Fruit fly (Drosophila melanogaster) whole organism, embryonic: ENCODE data around the gene Nse1.
A peak's percentile ranks its signal among the peaks of the same experiment; 100 is the strongest.

Source experiments
- CG11696 ChIP-seq: fragments of 200-800 bp; sonication (Bioruptor generic); IDR thresholded peaks from 2 replicates; pipeline ENCODE4 v1.3.6; 2022; ENCODE audit warnings: missing biosample characterization, missing genetic modification characterization
- CG3065 ChIP-seq: fragments of 200-800 bp; sonication (Bioruptor generic); optimal IDR thresholded peaks from 2 replicates; lab custom pipeline; 2016; ENCODE audit warnings: missing biosample characterization, missing genetic modification characterization
- CG6765 ChIP-seq: fragments of 200-800 bp; sonication (Bioruptor generic); optimal IDR thresholded peaks from 3 replicates; lab custom pipeline; 2017; ENCODE audit warnings: missing biosample characterization, mild to moderate bottlenecking, missing genetic modification characterization
- CG6813 ChIP-seq: fragments of 200-800 bp; sonication (Bioruptor generic); optimal IDR thresholded peaks from 2 replicates; lab custom pipeline; 2017; ENCODE audit warnings: missing biosample characterization, missing genetic modification characterization, mild to moderate bottlenecking, moderate library complexity, missing genetic modification reagents
- CG8478 ChIP-seq: fragments of >200 bp; optimal IDR thresholded peaks from 2 replicates; lab custom pipeline; 2018
- Lhr ChIP-seq: fragments of 200-800 bp; sonication (Bioruptor generic); optimal IDR thresholded peaks from 3 replicates; lab custom pipeline; 2017; ENCODE audit warnings: mild to moderate bottlenecking, missing biosample characterization, missing genetic modification reagents, missing genetic modification characterization
- Neu2 ChIP-seq: fragments of 200-800 bp; sonication (Bioruptor generic); optimal IDR thresholded peaks from 3 replicates; lab custom pipeline; 2016; ENCODE audit warnings: missing biosample characterization, missing genetic modification characterization, borderline replicate concordance
- Poxn ChIP-seq: fragments of 200-800 bp; sonication (Bioruptor generic); IDR thresholded peaks from 2 replicates; pipeline ENCODE4 v1.3.6; 2022; ENCODE audit warnings: missing biosample characterization, missing genetic modification characterization
- Xrp1 ChIP-seq: fragments of 200-800 bp; sonication (Bioruptor generic); IDR thresholded peaks from 2 replicates; pipeline ENCODE4 v1.3.6; 2022; ENCODE audit warnings: missing biosample characterization, missing genetic modification characterization
- cwo ChIP-seq: fragments of 200-800 bp; sonication (Bioruptor generic); optimal IDR thresholded peaks from 3 replicates; lab custom pipeline; 2017; ENCODE audit warnings: missing biosample characterization, missing genetic modification characterization, mild to moderate bottlenecking, moderate library complexity, missing genetic modification reagents
- grn ChIP-seq: fragments of 200-800 bp; sonication (Bioruptor generic); optimal IDR thresholded peaks from 3 replicates; lab custom pipeline; 2017; ENCODE audit warnings: missing biosample characterization, missing genetic modification characterization
- pros ChIP-seq: fragments of 200-800 bp; sonication (Bioruptor generic); optimal IDR thresholded peaks from 3 replicates; lab custom pipeline; 2019; ENCODE audit warnings: missing biosample characterization, mild to moderate bottlenecking, missing genetic modification characterization, moderate library complexity
- scrt ChIP-seq: fragments of 200-800 bp; sonication (Bioruptor generic); optimal IDR thresholded peaks from 2 replicates; lab custom pipeline; 2018; ENCODE audit warnings: missing biosample characterization, mild to moderate bottlenecking, missing genetic modification characterization, moderate library complexity
- stc ChIP-seq: fragments of 200-800 bp; sonication (Bioruptor generic); IDR thresholded peaks from 2 replicates; pipeline ENCODE4 v1.3.6; 2022; ENCODE audit warnings: missing biosample characterization, missing genetic modification characterization

- peak; percentile 82 for TF ChIP-seq Xrp1
- 0 out of 2 replicates have a peak, but pooled peaks have one; percentile 30 for TF ChIP-seq CG11696
- peak; percentile 55 for TF ChIP-seq cwo (GFP tag; lab: Kevin White, UChicago)
- TF ChIP-seq grn (GFP tag; lab: Kevin White, UChicago): no peak
- peak; percentile 60 for TF ChIP-seq Poxn
- TF ChIP-seq CG3065 (GFP tag; lab: Kevin White, UChicago): peak; percentile 59
- TF ChIP-seq CG6813 (GFP tag; lab: Kevin White, UChicago): peak; percentile 60
- TF ChIP-seq pros (GFP tag; lab: Kevin White, UChicago): no peak
- TF ChIP-seq Neu2 (GFP tag; lab: Kevin White, UChicago): no peak
- TF ChIP-seq Lhr (GFP tag; lab: Kevin White, UChicago): peak; percentile 68
- TF ChIP-seq CG6765: peak; percentile 60
- TF ChIP-seq CG8478 (lab: Kevin White, UChicago): no peak
- peak; percentile 74 for TF ChIP-seq stc (GFP tag; lab: Robert Waterston, UW)
- peak; percentile 57 for TF ChIP-seq scrt
Measured at dm6 chr2L:6683992-6684882, 6.8 kb upstream of the Nse1 start, which contains the start of gene Nhe3.
